Fruit fly (Drosophila melanogaster): ENCODE measurements around the gene CG12420.

CG12420 gene

dm6 chr3R:10213430-10213829 is 9.1 kb upstream of the CG12420 start (continued):
- peak; percentile 94 for TF ChIP-seq CG10631 (GFP tag; optimal IDR thresholded peaks at IDR 0.05)
- peak; percentile 13 for TF ChIP-seq Blimp-1 (GFP tag; optimal IDR thresholded peaks at IDR 0.05)
- no peak for TF ChIP-seq Ets21C (GFP tag; optimal IDR thresholded peaks at IDR 0.05)
- TF ChIP-seq lz (GFP tag; optimal IDR thresholded peaks at IDR 0.05) = peak; percentile 44
- TF ChIP-seq CG6276 (GFP tag; optimal IDR thresholded peaks at IDR 0.05) = peak; percentile 81
- TF ChIP-seq CG11294 (GFP tag; IDR thresholded peaks at IDR 0.05) = peak; percentile 86
- TF ChIP-seq CG7368 (GFP tag; optimal IDR thresholded peaks at IDR 0.05) = peak; percentile 87
- TF ChIP-seq CG3919 (GFP tag; optimal IDR thresholded peaks at IDR 0.05) = peak; percentile 88
- TF ChIP-seq CG3032 (tag; optimal IDR thresholded peaks at IDR 0.05) = peak; percentile 95
- peak; percentile 87 for TF ChIP-seq Gug (GFP tag; IDR thresholded peaks at IDR 0.05)
- TF ChIP-seq OdsH (GFP tag; optimal IDR thresholded peaks at IDR 0.05) = peak; percentile 90
- peak; percentile 75 for TF ChIP-seq pdm3 (GFP tag; optimal IDR thresholded peaks at IDR 0.05)
- peak; percentile 68 for TF ChIP-seq fd85E (GFP tag; optimal IDR thresholded peaks at IDR 0.05)
- TF ChIP-seq CG6854 (GFP tag; optimal IDR thresholded peaks at IDR 0.05) = no peak
- peak; percentile 42 for TF ChIP-seq CG31627 (GFP tag; optimal IDR thresholded peaks at IDR 0.05)
- TF ChIP-seq esn (GFP tag; optimal IDR thresholded peaks at IDR 0.05) = peak; percentile 77
- TF ChIP-seq CG32006 (GFP tag; optimal IDR thresholded peaks at IDR 0.05) = peak; percentile 91
- TF ChIP-seq net (GFP tag; optimal IDR thresholded peaks at IDR 0.05) = peak; percentile 85

dm6 chr3R:10217998-10218397 is 4.5 kb upstream of the CG12420 start:
- TF ChIP-seq Hr39 (GFP tag; optimal IDR thresholded peaks at IDR 0.05) = no peak

- TF ChIP-seq achi (GFP tag; optimal IDR thresholded peaks at IDR 0.05) (peak; percentile 54), spab (GFP tag; optimal IDR thresholded peaks at IDR 0.05) (no peak)
Measured at dm6 chr3R:10224594-10224993, 2.1 kb downstream of the CG12420 start, which contains the start of the genes CG12817 and CG34107. CG12817 (minus strand) TSS chr3R:10224725. CG34107 (plus strand) TSS chr3R:10224909.

- TF ChIP-seq CG11762 (GFP tag; optimal IDR thresholded peaks at IDR 0.05; ENCODE audit: insufficient read depth) = no peak
- TF ChIP-seq Hr39 (GFP tag; optimal IDR thresholded peaks at IDR 0.05) = no peak
- no peak for TF ChIP-seq CG10669 (GFP tag; optimal IDR thresholded peaks at IDR 0.05)
- TF ChIP-seq OdsH (GFP tag; optimal IDR thresholded peaks at IDR 0.05) = no peak
- TF ChIP-seq CG6854 (GFP tag; optimal IDR thresholded peaks at IDR 0.05) = no peak
- no peak for TF ChIP-seq Ets21C (GFP tag; optimal IDR thresholded peaks at IDR 0.05)
- no peak for TF ChIP-seq Sox102F (GFP tag; optimal IDR thresholded peaks at IDR 0.05)
- no peak for TF ChIP-seq Gug (GFP tag; IDR thresholded peaks at IDR 0.05)
- TF ChIP-seq spab (GFP tag; optimal IDR thresholded peaks at IDR 0.05) = no peak
- no peak for TF ChIP-seq Sox14 (GFP tag; optimal IDR thresholded peaks at IDR 0.05)
- TF ChIP-seq lz (GFP tag; optimal IDR thresholded peaks at IDR 0.05) = no peak
- no peak for TF ChIP-seq salr (GFP tag; optimal IDR thresholded peaks at IDR 0.05)
- no peak for TF ChIP-seq ss (GFP tag; optimal IDR thresholded peaks at IDR 0.05)
- TF ChIP-seq Blimp-1 (GFP tag; optimal IDR thresholded peaks at IDR 0.05) = no peak
- TF ChIP-seq CG3919 (GFP tag; optimal IDR thresholded peaks at IDR 0.05) = no peak
- TF ChIP-seq CG31627 (GFP tag; optimal IDR thresholded peaks at IDR 0.05) = no peak
- no peak for TF ChIP-seq CG6792 (GFP tag; optimal IDR thresholded peaks at IDR 0.05)
- TF ChIP-seq Sox15 (GFP tag; optimal IDR thresholded peaks at IDR 0.05) = no peak
- no peak for TF ChIP-seq CG8119 (GFP tag; IDR thresholded peaks at IDR 0.05)
- no peak for TF ChIP-seq cyc (GFP tag; optimal IDR thresholded peaks at IDR 0.05)
Measured at dm6 chr3R:10225390-10225789, 2.9 kb downstream of the CG12420 start, which contains the start of gene CG42795. CG42795 (plus strand) TSS chr3R:10225690.

- TF ChIP-seq achi (GFP tag; optimal IDR thresholded peaks at IDR 0.05) = peak; percentile 60
- peak; percentile 20 for TF ChIP-seq svp (GFP tag)
- no peak for TF ChIP-seq CG8119 (GFP tag; IDR thresholded peaks at IDR 0.05)
Measured at dm6 chr3R:10226132-10227023, 3.9 kb downstream of the CG12420 start.

All from whole organism, prepupa.